Worm (Caenorhabditis elegans): ENCODE results near the gene C30B5.17.
A peak's percentile ranks its signal among the peaks of the same experiment; 100 is the strongest.

Gene C30B5.17

DNA sequence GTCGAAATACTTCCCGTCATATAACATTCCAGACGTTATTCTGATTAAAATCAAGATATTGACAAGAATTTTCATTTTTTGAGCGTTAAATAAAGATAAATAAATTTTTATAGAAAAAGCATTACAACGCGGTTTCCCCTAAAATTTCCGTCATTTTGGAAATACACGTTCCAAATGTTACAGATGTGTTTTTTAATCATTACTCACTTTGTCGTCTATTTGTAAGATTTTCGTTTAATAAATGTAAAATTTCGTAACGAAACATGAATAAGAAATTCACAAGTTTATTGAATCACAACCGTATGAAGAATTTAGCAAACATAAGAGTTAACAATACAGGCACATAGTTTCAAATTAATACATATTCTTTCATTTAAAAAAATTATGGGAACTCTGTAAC, at the start of gene C30B5.17:
Gene C30B5.17 (minus strand): TSS at position 101 of the 400 bp plus-strand sequence.
- TF ChIP-seq nhr-80 (tag; optimal IDR thresholded peaks at IDR 0.05), result no peak
- no peak for TF ChIP-seq egrh-3 (GFP tag; IDR thresholded peaks at IDR 0.05)

DNA sequence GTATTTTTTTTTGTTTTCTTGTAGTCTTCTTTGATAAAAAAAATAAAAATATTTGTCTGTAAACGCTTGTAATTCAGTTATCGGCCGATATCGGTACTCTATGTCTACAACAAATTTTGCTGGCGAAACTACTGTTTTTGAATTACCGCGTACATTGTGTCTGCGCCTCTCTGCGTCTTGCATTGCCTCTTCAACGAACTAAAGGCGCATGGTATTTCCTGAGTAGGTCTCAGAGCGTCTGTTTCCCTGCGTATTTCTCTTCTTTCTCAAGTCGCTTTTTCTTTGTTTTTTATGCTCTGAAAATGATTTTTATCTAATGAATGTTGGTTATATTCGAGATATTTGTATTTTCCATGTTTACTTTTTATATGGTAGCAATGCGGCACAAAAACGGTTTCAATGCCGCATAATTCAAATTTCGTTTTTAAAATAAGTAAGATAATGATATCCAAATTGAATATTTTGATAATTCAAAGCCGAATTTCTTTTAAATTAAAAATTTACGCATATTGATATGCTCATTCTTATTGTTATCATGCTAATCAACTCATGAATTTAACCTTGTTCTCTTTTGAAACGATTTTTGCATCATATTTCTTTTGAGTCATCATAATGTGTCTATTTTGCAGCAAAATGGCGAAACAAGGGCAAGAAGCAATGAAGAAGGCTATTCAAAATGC, 48.1 kb upstream of the C30B5.17 start, which contains the start of gene phb-2:
Gene phb-2 (plus strand): TSS at position 630 of the 680 bp plus-strand sequence.
- peak; percentile 92 for TF ChIP-seq hmg-1.2 (GFP tag; IDR thresholded peaks at IDR 0.05)
- TF ChIP-seq fkh-3 (tag; optimal IDR thresholded peaks at IDR 0.05), result no peak
- no peak for TF ChIP-seq hrde-1 (tag; optimal IDR thresholded peaks at IDR 0.05; ENCODE audit: borderline replicate concordance)
- peak; percentile 31; the same call in 1 of the 2 replicates for TF ChIP-seq rcor-1 (GFP tag; IDR thresholded peaks at IDR 0.05)
- no peak for TF ChIP-seq repo-1 (tag; optimal IDR thresholded peaks at IDR 0.05)
- TF ChIP-seq snpc-1.3 (tag; optimal IDR thresholded peaks at IDR 0.05; ENCODE audit: insufficient read depth), result peak; percentile 64
- peak; percentile 41; the same call in 1 of the 2 replicates for TF ChIP-seq ceh-100 (GFP tag; IDR thresholded peaks at IDR 0.05)
- no peak for TF ChIP-seq rec-8 (tag; optimal IDR thresholded peaks at IDR 0.05)
- TF ChIP-seq nhr-120 (GFP tag; IDR thresholded peaks at IDR 0.05), result no peak
- no peak for TF ChIP-seq xnd-1 (tag; optimal IDR thresholded peaks at IDR 0.05)
- peak; percentile 77 for TF ChIP-seq attf-5 (GFP tag; optimal IDR thresholded peaks at IDR 0.05)
- no peak for TF ChIP-seq rpc-1 (optimal IDR thresholded peaks at IDR 0.05)
- no peak for TF ChIP-seq rpc-1 (tag; optimal IDR thresholded peaks at IDR 0.05)
- no peak for TF ChIP-seq somi-1 (GFP tag; optimal IDR thresholded peaks at IDR 0.05)
- no peak for TF ChIP-seq atf-7 (tag; optimal IDR thresholded peaks at IDR 0.05)
- TF ChIP-seq aptf-2 (GFP tag; conservative IDR thresholded peaks at IDR 0.05), result no peak
- TF ChIP-seq F37B4.10 (GFP tag; IDR thresholded peaks at IDR 0.05), result no peak
- TF ChIP-seq B0019.2 (GFP tag; conservative IDR thresholded peaks at IDR 0.05), result no peak
- no peak for TF ChIP-seq egl-18 (GFP tag; IDR thresholded peaks at IDR 0.05)
- TF ChIP-seq lin-26 (GFP tag; IDR thresholded peaks at IDR 0.05), result peak; percentile 26; the same call in 1 of the 2 replicates
- no peak for TF ChIP-seq ceh-58 (GFP tag; IDR thresholded peaks at IDR 0.05)
- no peak for TF ChIP-seq unc-62 (GFP tag; optimal IDR thresholded peaks at IDR 0.05)
- TF ChIP-seq mcd-1 (GFP tag; IDR thresholded peaks at IDR 0.05), result peak; percentile 75
- TF ChIP-seq hlh-12 (tag; optimal IDR thresholded peaks at IDR 0.05), result no peak
- no peak for TF ChIP-seq bed-1 (GFP tag; IDR thresholded peaks at IDR 0.05)
- TF ChIP-seq ama-1 (optimal IDR thresholded peaks at IDR 0.05), result no peak
- TF ChIP-seq ama-1 (GFP tag; optimal IDR thresholded peaks at IDR 0.05), result peak in 1 of 2 experiments; percentile 32
- no peak for TF ChIP-seq snpc-1.1 (tag; optimal IDR thresholded peaks at IDR 0.05; ENCODE audit: insufficient read depth)
- TF ChIP-seq ceh-79 (tag; optimal IDR thresholded peaks at IDR 0.05), result no peak
- peak; percentile 78 for TF ChIP-seq dox-1 (GFP tag; IDR thresholded peaks at IDR 0.05)
- TF ChIP-seq B0336.3 (GFP tag; IDR thresholded peaks at IDR 0.05), result no peak
- TF ChIP-seq dpff-1 (tag; optimal IDR thresholded peaks at IDR 0.05), result no peak
- no peak for TF ChIP-seq ztf-22 (GFP tag; optimal IDR thresholded peaks at IDR 0.05)
- peak; percentile 48; the same call in 1 of the 2 replicates for TF ChIP-seq pbrm-1 (GFP tag; IDR thresholded peaks at IDR 0.05)
- 0 out of 2 replicates have a peak, but pooled peaks have one; percentile 14 for TF ChIP-seq cebp-1 (GFP tag; IDR thresholded peaks at IDR 0.05)
- peak; percentile 59 for TF ChIP-seq cebp-1 (tag; optimal IDR thresholded peaks at IDR 0.05)
- no peak for TF ChIP-seq F55B11.4 (tag; optimal IDR thresholded peaks at IDR 0.05; ENCODE audit: borderline replicate concordance, insufficient read depth)
- no peak for TF ChIP-seq athp-1 (tag; optimal IDR thresholded peaks at IDR 0.05)
- TF ChIP-seq ets-4 (GFP tag; optimal IDR thresholded peaks at IDR 0.05), result no peak
- TF ChIP-seq sea-2 (GFP tag; IDR thresholded peaks at IDR 0.05), result no peak
- no peak for TF ChIP-seq mes-4 (tag; optimal IDR thresholded peaks at IDR 0.05)
- no peak for TF ChIP-seq gei-17 (GFP tag; optimal IDR thresholded peaks at IDR 0.05)
- 0 out of 2 replicates have a peak, but pooled peaks have one; percentile 25 for TF ChIP-seq madf-8 (GFP tag; conservative IDR thresholded peaks at IDR 0.05)
- peak; percentile 95 for TF ChIP-seq F23B12.7 (tag; optimal IDR thresholded peaks at IDR 0.05; ENCODE audit: insufficient read depth)
- no peak for TF ChIP-seq hlh-26 (GFP tag; conservative IDR thresholded peaks at IDR 0.05)

Measured in whole organism, young adult.